Worm (Caenorhabditis elegans): ENCODE results near the gene tmem-135.

DNA sequence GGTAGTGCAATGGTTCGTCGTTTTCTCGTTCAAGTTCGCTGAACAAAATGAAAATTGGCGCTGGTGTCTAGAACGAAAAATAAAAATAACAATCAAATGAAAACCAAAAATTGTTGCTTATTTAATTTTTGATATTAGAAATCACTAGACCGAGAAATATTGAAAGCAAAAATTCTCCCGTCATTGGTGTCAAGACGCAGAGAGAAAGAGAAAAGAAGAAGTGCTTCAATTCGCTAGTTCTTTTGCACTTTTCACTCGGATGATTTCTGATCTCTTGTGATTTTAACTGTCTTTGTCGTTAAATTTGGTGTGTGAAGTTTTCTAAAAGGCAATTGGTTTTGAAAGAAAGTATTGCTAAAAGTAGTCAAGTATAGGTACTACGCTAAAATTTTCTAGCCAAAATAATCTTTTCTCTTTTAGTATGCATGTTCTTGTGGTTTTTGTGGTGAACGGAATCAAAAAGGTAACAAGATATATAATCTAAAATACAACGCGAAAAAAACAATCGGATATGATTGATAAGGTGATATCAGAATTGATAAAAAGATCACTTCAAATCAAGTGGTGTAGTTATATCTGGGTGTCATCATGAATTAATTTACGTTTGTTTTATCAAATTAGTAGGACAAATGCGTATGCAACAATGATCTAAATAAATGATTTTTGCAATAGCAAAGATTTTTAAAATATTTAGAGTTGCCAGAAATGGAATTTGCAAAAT, 10.4 kb upstream of the tmem-135 start:
- no peak for TF ChIP-seq ztf-4 (tag; optimal IDR thresholded peaks at IDR 0.05)
- no peak for TF ChIP-seq peb-1 (tag; optimal IDR thresholded peaks at IDR 0.05)

All from whole organism, L2 larva.